Fruit fly (Drosophila melanogaster): ENCODE measurements around the gene CG5854.

The CG5854 gene

dm6 chr3R:23886270-23887095, 47.2 kb upstream of the CG5854 start:
- TF ChIP-seq CG4707 (GFP tag; optimal IDR thresholded peaks at IDR 0.05) (peak; percentile 74), CG13775 (GFP tag; optimal IDR thresholded peaks at IDR 0.05) (peak; percentile 82), knrl (GFP tag; IDR thresholded peaks at IDR 0.05; ENCODE audit: partially characterized antibody) (no peak), jing (GFP tag; optimal IDR thresholded peaks at IDR 0.05) (peak; percentile 70), CG7786 (GFP tag; optimal IDR thresholded peaks at IDR 0.05) (peak; percentile 65), CG6791 (GFP tag; IDR thresholded peaks at IDR 0.05; ENCODE audit: partially characterized antibody) (no peak), CG15011 (GFP tag; optimal IDR thresholded peaks at IDR 0.05) (peak; percentile 69), CoRest (tag; optimal IDR thresholded peaks at IDR 0.05) (peak; percentile 89), nau (GFP tag; optimal IDR thresholded peaks at IDR 0.05) (peak; percentile 62), Camta (GFP tag; optimal IDR thresholded peaks at IDR 0.05) (peak; percentile 65), CG2678 (tag; optimal IDR thresholded peaks at IDR 0.05) (peak; percentile 89), CkIIα-i1 (GFP tag; IDR thresholded peaks at IDR 0.05) (no peak), CG9437 (GFP tag; optimal IDR thresholded peaks at IDR 0.05) (peak; percentile 80), p53 (GFP tag; optimal IDR thresholded peaks at IDR 0.05) (peak; percentile 6), Ets65A (GFP tag) (peak; percentile 90), kah (GFP tag; optimal IDR thresholded peaks at IDR 0.05) (peak; percentile 60), CG13624 (GFP tag; optimal IDR thresholded peaks at IDR 0.05) (peak; percentile 29), Doc2 (GFP tag; IDR thresholded peaks at IDR 0.05) (no peak), Mes4 (GFP tag; optimal IDR thresholded peaks at IDR 0.05) (peak; percentile 79), CG2202 (tag; optimal IDR thresholded peaks at IDR 0.05) (peak; percentile 90), maf-S (GFP tag; optimal IDR thresholded peaks at IDR 0.05) (peak; percentile 61), sob (GFP tag; IDR thresholded peaks at IDR 0.05) (peak; percentile 77; the same call in 1 of the 2 replicates), sima (GFP tag; optimal IDR thresholded peaks at IDR 0.05) (peak; percentile 9), CG10321 (GFP tag; IDR thresholded peaks at IDR 0.05) (no peak), hbn (GFP tag; IDR thresholded peaks at IDR 0.05; ENCODE audit: partially characterized antibody) (no peak), amos (GFP tag; IDR thresholded peaks at IDR 0.05; ENCODE audit: partially characterized antibody) (no peak), CG1233 (GFP tag; optimal IDR thresholded peaks at IDR 0.05) (peak; percentile 71), Mad (GFP tag; optimal IDR thresholded peaks at IDR 0.05) (peak; percentile 76), chinmo (GFP tag; IDR thresholded peaks at IDR 0.05; ENCODE audit: partially characterized antibody) (no peak), MTF-1 (GFP tag; optimal IDR thresholded peaks at IDR 0.05; ENCODE audit: borderline replicate concordance) (peak; percentile 66), CG12299 (tag; optimal IDR thresholded peaks at IDR 0.05) (peak; percentile 84), CG15479 (GFP tag; optimal IDR thresholded peaks at IDR 0.05) (peak; percentile 45), exex (tag; optimal IDR thresholded peaks at IDR 0.05) (peak; percentile 11), Aef1 (GFP tag; IDR thresholded peaks at IDR 0.05) (peak; percentile 57; the same call in 2 of the 3 replicates), Stat92E (GFP tag; optimal IDR thresholded peaks at IDR 0.05) (no peak), CG16815 (GFP tag; optimal IDR thresholded peaks at IDR 0.05) (peak; percentile 83), CG12104 (GFP tag; optimal IDR thresholded peaks at IDR 0.05) (peak; percentile 74), unc-4 (GFP tag; IDR thresholded peaks at IDR 0.05; ENCODE audit: partially characterized antibody) (no peak), CG34376 (GFP tag; optimal IDR thresholded peaks at IDR 0.05) (no peak), CG10654 (GFP tag; optimal IDR thresholded peaks at IDR 0.05) (peak; percentile 71), hb (GFP tag; IDR thresholded peaks at IDR 0.05; ENCODE audit: partially characterized antibody) (no peak), CrebB (tag; optimal IDR thresholded peaks at IDR 0.05) (peak; percentile 60), Neu2 (GFP tag; optimal IDR thresholded peaks at IDR 0.05; ENCODE audit: borderline replicate concordance) (peak; percentile 14), Med (GFP tag) (peak; percentile 89), insv (GFP tag; optimal IDR thresholded peaks at IDR 0.05) (peak; percentile 7 to 29), dmrt99B (tag; optimal IDR thresholded peaks at IDR 0.05) (peak; percentile 92), HLHmδ (GFP tag; optimal IDR thresholded peaks at IDR 0.05) (no peak)
